Fruit fly (Drosophila melanogaster): ENCODE data around the gene raskol.

The raskol gene

dm6 chrX:17768130-17768697 lies 58.3 kb downstream of the raskol start, which contains the start of gene unc-4 (continued):
- TF ChIP-seq CG17568 (GFP tag; optimal IDR thresholded peaks at IDR 0.05), result no peak
- no peak for TF ChIP-seq sr (GFP tag; IDR thresholded peaks at IDR 0.05)
- no peak for TF ChIP-seq kni (GFP tag; optimal IDR thresholded peaks at IDR 0.05)
- TF ChIP-seq Xrp1 (GFP tag; IDR thresholded peaks at IDR 0.05), result no peak
- TF ChIP-seq cad (GFP tag; optimal IDR thresholded peaks at IDR 0.05), result peak; percentile 39
- TF ChIP-seq fd3F (GFP tag; optimal IDR thresholded peaks at IDR 0.05), result no peak
- no peak for TF ChIP-seq CG9797 (GFP tag; optimal IDR thresholded peaks at IDR 0.05)
- peak; percentile 95 for TF ChIP-seq seq (GFP tag; IDR thresholded peaks at IDR 0.05)
- peak; percentile 68 for TF ChIP-seq nmo (GFP tag; optimal IDR thresholded peaks at IDR 0.05)
- TF ChIP-seq cwo (GFP tag; optimal IDR thresholded peaks at IDR 0.05), result no peak
- TF ChIP-seq MTF-1 (GFP tag; optimal IDR thresholded peaks at IDR 0.05; ENCODE audit: borderline replicate concordance), result no peak
- no peak for TF ChIP-seq bcd (GFP tag; optimal IDR thresholded peaks at IDR 0.05)
- TF ChIP-seq sd (tag; optimal IDR thresholded peaks at IDR 0.05), result peak; percentile 53
- no peak for TF ChIP-seq wdn (GFP tag; IDR thresholded peaks at IDR 0.05)
- TF ChIP-seq trh (GFP tag; optimal IDR thresholded peaks at IDR 0.05), result no peak
- no peak for TF ChIP-seq Myb (GFP tag; optimal IDR thresholded peaks at IDR 0.05)
- no peak for TF ChIP-seq CG11247 (GFP tag; IDR thresholded peaks at IDR 0.05)
- TF ChIP-seq Fer2 (tag; optimal IDR thresholded peaks at IDR 0.05), result no peak
- TF ChIP-seq Nf-YC (tag; optimal IDR thresholded peaks at IDR 0.05), result peak; percentile 100
- TF ChIP-seq Dll (GFP tag; IDR thresholded peaks at IDR 0.05; ENCODE audit: partially characterized antibody), result 0 out of 4 replicates have a peak, but pooled peaks have one; percentile 29
- no peak for TF ChIP-seq CG14860 (GFP tag; IDR thresholded peaks at IDR 0.05; ENCODE audit: partially characterized antibody)
- TF ChIP-seq btn (GFP tag; optimal IDR thresholded peaks at IDR 0.05), result no peak
- TF ChIP-seq bowl (GFP tag; IDR thresholded peaks at IDR 0.05), result no peak
- no peak for TF ChIP-seq Xbp1 (GFP tag; optimal IDR thresholded peaks at IDR 0.05)
- peak; percentile 100 for TF ChIP-seq CG8478 (optimal IDR thresholded peaks at IDR 0.05)
- no peak for TF ChIP-seq ase (GFP tag; IDR thresholded peaks at IDR 0.05)
- TF ChIP-seq D19A (tag; optimal IDR thresholded peaks at IDR 0.05), result no peak
- TF ChIP-seq Rfx (GFP tag; IDR thresholded peaks at IDR 0.05), result peak; percentile 45; the same call in 1 of the 2 replicates
- peak; percentile 59 for TF ChIP-seq Med (GFP tag)
- no peak for TF ChIP-seq CG8944 (GFP tag; optimal IDR thresholded peaks at IDR 0.05)
- TF ChIP-seq Stat92E (GFP tag; optimal IDR thresholded peaks at IDR 0.05), result peak in 1 of 3 experiments; percentile 43
- no peak for TF ChIP-seq Sry-δ (GFP tag; optimal IDR thresholded peaks at IDR 0.05)
- TF ChIP-seq CG15269 (tag; optimal IDR thresholded peaks at IDR 0.05), result no peak
- no peak for TF ChIP-seq amos (GFP tag; IDR thresholded peaks at IDR 0.05; ENCODE audit: partially characterized antibody)
- TF ChIP-seq scrt (GFP tag; optimal IDR thresholded peaks at IDR 0.05), result peak; percentile 18
- peak; percentile 98 for TF ChIP-seq crol (GFP tag; IDR thresholded peaks at IDR 0.05)
- TF ChIP-seq onecut (GFP tag; IDR thresholded peaks at IDR 0.05), result peak; percentile 54
- peak; percentile 35 for TF ChIP-seq CG17829 (tag; optimal IDR thresholded peaks at IDR 0.05)
- no peak for TF ChIP-seq psq (GFP tag; optimal IDR thresholded peaks at IDR 0.05)
- no peak for TF ChIP-seq dan (GFP tag; IDR thresholded peaks at IDR 0.05)
- TF ChIP-seq Blimp-1 (GFP tag; optimal IDR thresholded peaks at IDR 0.05), result no peak
- peak; percentile 88 for TF ChIP-seq ewg (GFP tag; optimal IDR thresholded peaks at IDR 0.05)
